Worm (Caenorhabditis elegans) whole organism, midembryonic: ENCODE measurements around the gene C05C8.5.

Experiments used
- T22C8.4 ChIP-seq: fragments of 200-800 bp; sonication (Bioruptor generic); IDR thresholded peaks from 2 replicates; pipeline ENCODE4 v1.3.6; 2022; ENCODE audit warnings: missing genetic modification characterization, missing compliant biosample characterization
- med-1 ChIP-seq: sonication (generic microtip); optimal IDR thresholded peaks from 2 replicates; lab custom pipeline; 2017; ENCODE audit warnings: missing genetic modification characterization, mild to moderate bottlenecking, missing compliant biosample characterization, antibody characterized with exemption, missing genetic modification reagents; ENCODE audit not compliant: insufficient read depth
- tab-1 ChIP-seq: fragments of 200-800 bp; sonication (Bioruptor generic); IDR thresholded peaks from 2 replicates; pipeline ENCODE4 v1.3.6; 2022; ENCODE audit warnings: missing genetic modification characterization, missing compliant biosample characterization

DNA sequence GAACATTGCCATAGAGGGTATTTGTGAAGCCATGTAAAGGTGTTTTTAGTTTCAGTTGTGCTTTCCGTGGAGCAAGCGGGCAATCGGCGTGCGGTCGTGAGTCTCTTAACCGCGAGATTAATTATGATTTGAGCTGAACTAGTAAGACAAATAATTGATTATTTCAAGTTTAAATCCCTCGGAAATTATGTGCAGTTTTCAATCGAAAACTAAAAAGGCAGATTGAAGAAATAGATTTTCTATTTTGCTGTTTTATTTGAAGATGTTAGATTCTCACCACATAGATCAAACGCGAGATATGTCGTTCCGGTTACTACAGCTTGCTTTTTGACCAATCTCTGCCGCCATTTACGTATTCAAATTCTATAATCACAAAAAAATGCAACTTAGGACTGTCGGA, 47.4 kb upstream of the C05C8.5 start, which contains the start of gene C13A2.3:
- TF ChIP-seq T22C8.4 (GFP tag; lab: Robert Waterston, UW) (no peak), tab-1 (GFP tag; lab: Robert Waterston, UW) (no peak), med-1 (GFP tag; lab: Kevin White, UChicago) (no peak)
